Worm (Caenorhabditis elegans) whole organism, midembryonic: Measurements from ENCODE around the gene T05H4.15.

Experiments
- T22C8.4 ChIP-seq: fragments of 200-800 bp; sonication (Bioruptor generic); IDR thresholded peaks from 2 replicates; pipeline ENCODE4 v1.3.6; 2022; ENCODE audit warnings: missing genetic modification characterization, missing compliant biosample characterization
- flt-1 ChIP-seq: fragments of 200-800 bp; sonication (Bioruptor generic); IDR thresholded peaks from 2 replicates; pipeline ENCODE4 v1.3.6; 2022; ENCODE audit warnings: missing genetic modification characterization, missing compliant biosample characterization
- ztf-23 ChIP-seq: fragments of 200-800 bp; sonication (Bioruptor generic); IDR thresholded peaks from 2 replicates; pipeline ENCODE4 v1.3.6; 2022; ENCODE audit warnings: missing genetic modification reagents, missing genetic modification characterization, missing compliant biosample characterization
- ztf-29 ChIP-seq: fragments of 200-800 bp; sonication (Bioruptor generic); IDR thresholded peaks from 2 replicates; pipeline ENCODE4 v1.3.6; 2022; ENCODE audit warnings: missing genetic modification reagents, missing genetic modification characterization, missing compliant biosample characterization

DNA sequence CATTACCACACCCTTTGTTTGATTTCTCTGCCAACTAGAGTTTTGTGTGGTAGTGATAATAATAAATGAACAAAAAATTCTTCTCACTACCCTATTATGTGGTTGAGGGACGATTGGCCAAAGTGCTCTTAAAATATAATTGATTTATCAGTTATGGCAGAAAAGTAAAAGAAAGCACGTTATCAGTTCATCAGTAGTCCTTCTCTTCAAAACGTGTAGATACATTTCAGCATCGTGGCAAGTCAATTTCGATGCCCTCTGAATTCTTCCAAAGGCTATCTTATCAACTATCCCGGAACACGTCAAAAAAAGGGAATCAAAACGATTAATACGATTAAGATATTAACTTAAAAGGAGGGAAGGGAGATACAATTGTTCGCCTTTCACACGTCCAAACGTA is 28.5 kb downstream of the T05H4.15 start:
- no peak for TF ChIP-seq T22C8.4 (GFP tag; lab: Robert Waterston, UW)
- no peak for TF ChIP-seq ztf-23 (GFP tag; lab: Robert Waterston, UW)
- TF ChIP-seq flt-1 (GFP tag; lab: Robert Waterston, UW), result no peak
- TF ChIP-seq ztf-29 (GFP tag; lab: Robert Waterston, UW), result no peak
